Worm (Caenorhabditis elegans) whole organism, young adult: Measurements from ENCODE around the gene F36H1.12.

Experiments
- D2030.7 ChIP-seq: fragments of 200-800 bp; sonication (Bioruptor generic); IDR thresholded peaks from 2 replicates; pipeline ENCODE4 v1.3.6; 2022; ENCODE audit warnings: missing genetic modification reagents, missing genetic modification characterization, missing compliant biosample characterization
- F10E7.11 ChIP-seq: sonication (generic microtip); optimal IDR thresholded peaks from 2 replicates; lab custom pipeline; 2017; ENCODE audit warnings: mild to moderate bottlenecking, missing genetic modification characterization, moderate library complexity, missing compliant biosample characterization
- F33H1.4 ChIP-seq: fragments of 200-800 bp; sonication (Bioruptor generic); IDR thresholded peaks from 2 replicates; pipeline ENCODE4 v1.3.6; 2022; ENCODE audit warnings: missing genetic modification reagents, missing genetic modification characterization, missing compliant biosample characterization
- F52B5.7 ChIP-seq: sonication (generic microtip); optimal IDR thresholded peaks from 2 replicates; lab custom pipeline; 2016; ENCODE audit warnings: mild to moderate bottlenecking, missing genetic modification characterization, missing compliant biosample characterization
- F57C9.4 ChIP-seq: sonication (generic microtip); optimal IDR thresholded peaks from 2 replicates; lab custom pipeline; 2017; ENCODE audit warnings: mild to moderate bottlenecking, missing genetic modification characterization, missing compliant biosample characterization
- K11D2.4 ChIP-seq: fragments of 200-800 bp; sonication (Bioruptor generic); IDR thresholded peaks from 2 replicates; pipeline ENCODE4 v1.3.6; 2022; ENCODE audit warnings: missing genetic modification reagents, missing genetic modification characterization, missing compliant biosample characterization
- T07F8.4 ChIP-seq: sonication (generic microtip); optimal IDR thresholded peaks from 2 replicates; lab custom pipeline; 2016; ENCODE audit warnings: mild to moderate bottlenecking, missing genetic modification characterization, moderate library complexity, missing compliant biosample characterization
- T26A5.8 ChIP-seq: sonication (generic microtip); optimal IDR thresholded peaks from 2 replicates; lab custom pipeline; 2016; ENCODE audit warnings: missing genetic modification characterization, missing compliant biosample characterization
- Y53G8AR.9 ChIP-seq: fragments of 200-800 bp; sonication (Bioruptor generic); conservative IDR thresholded peaks from 2 replicates; pipeline ENCODE4 v1.3.6; 2022; ENCODE audit warnings: missing genetic modification reagents, missing genetic modification characterization, missing compliant biosample characterization
- Y67H2A.10 ChIP-seq: fragments of 200-800 bp; sonication (Bioruptor generic); conservative IDR thresholded peaks from 2 replicates; pipeline ENCODE4 v1.3.6; 2022; ENCODE audit warnings: missing genetic modification reagents, missing genetic modification characterization, missing compliant biosample characterization
- Y95B8A.8 ChIP-seq: fragments of 200-800 bp; sonication (Bioruptor generic); IDR thresholded peaks from 2 replicates; pipeline ENCODE4 v1.3.6; 2022; ENCODE audit warnings: missing genetic modification reagents, missing genetic modification characterization, missing compliant biosample characterization
- akir-1 ChIP-seq: fragments of 200-800 bp; sonication (Bioruptor generic); optimal IDR thresholded peaks from 2 replicates; lab custom pipeline; 2018; ENCODE audit warnings: mild to moderate bottlenecking, missing genetic modification characterization, moderate library complexity, missing compliant biosample characterization
- attf-3 ChIP-seq: fragments of 200-800 bp; sonication (Bioruptor generic); conservative IDR thresholded peaks from 2 replicates; pipeline ENCODE4 v1.3.6; 2022; ENCODE audit warnings: missing genetic modification reagents, missing genetic modification characterization, missing compliant biosample characterization
- attf-6 ChIP-seq: fragments of 200-800 bp; sonication (Bioruptor generic); IDR thresholded peaks from 2 replicates; pipeline ENCODE4 v1.3.6; 2022; ENCODE audit warnings: missing genetic modification reagents, missing genetic modification characterization, missing compliant biosample characterization
- bed-2 ChIP-seq: fragments of 200-800 bp; sonication (Bioruptor generic); IDR thresholded peaks from 2 replicates; pipeline ENCODE4 v1.3.6; 2022; ENCODE audit warnings: missing genetic modification reagents, missing genetic modification characterization, missing compliant biosample characterization
- ceh-40 ChIP-seq: fragments of 200-800 bp; sonication (Bioruptor generic); IDR thresholded peaks from 2 replicates; pipeline ENCODE4 v1.3.6; 2022; ENCODE audit warnings: missing genetic modification characterization, missing compliant biosample characterization
- ceh-91 ChIP-seq: fragments of 200-800 bp; sonication (Bioruptor generic); IDR thresholded peaks from 2 replicates; pipeline ENCODE4 v1.3.6; 2022; ENCODE audit warnings: missing genetic modification reagents, missing genetic modification characterization, missing compliant biosample characterization
- chd-7 ChIP-seq: sonication (generic microtip); optimal IDR thresholded peaks from 2 replicates; lab custom pipeline; 2016; ENCODE audit warnings: mild to moderate bottlenecking, missing genetic modification characterization, moderate library complexity, missing compliant biosample characterization
- dpl-1 ChIP-seq: fragments of 150-350 bp; optimal IDR thresholded peaks from 2 replicates; lab custom pipeline; 2014; ENCODE audit warnings: missing biosample characterization, missing genetic modification reagents, missing genetic modification characterization
- efl-1 ChIP-seq: fragments of 150-350 bp; optimal IDR thresholded peaks from 2 replicates; lab custom pipeline; 2014; ENCODE audit warnings: missing biosample characterization, missing genetic modification reagents, missing genetic modification characterization
- egl-18 ChIP-seq: fragments of 200-800 bp; sonication (Bioruptor generic); IDR thresholded peaks from 2 replicates; pipeline ENCODE4 v1.3.6; 2022; ENCODE audit warnings: missing genetic modification reagents, missing genetic modification characterization, missing compliant biosample characterization
- fkh-3 ChIP-seq: sonication (generic microtip); optimal IDR thresholded peaks from 2 replicates; lab custom pipeline; 2016; ENCODE audit warnings: mild to moderate bottlenecking, missing genetic modification characterization, missing compliant biosample characterization
- gei-17 ChIP-seq: fragments of 200-800 bp; sonication (Bioruptor generic); optimal IDR thresholded peaks from 2 replicates; lab custom pipeline; 2018; ENCODE audit warnings: mild to moderate bottlenecking, missing genetic modification characterization, missing compliant biosample characterization
- him-1 ChIP-seq: sonication (generic microtip); optimal IDR thresholded peaks from 2 replicates; lab custom pipeline; 2016; ENCODE audit warnings: missing genotype, missing genetic modification reagents, missing genetic modification characterization, missing compliant biosample characterization
- hmg-1.2 ChIP-seq: fragments of 200-800 bp; sonication (Bioruptor generic); IDR thresholded peaks from 2 replicates; pipeline ENCODE4 v1.3.6; 2022; ENCODE audit warnings: missing genetic modification reagents, missing genetic modification characterization, missing compliant biosample characterization
- let-607 ChIP-seq, 2 experiments: fragments of 200-800 bp in 1 of 2; sonication (Bioruptor generic) in 1 of 2; sonication (generic microtip) in 1 of 2; optimal IDR thresholded peaks; 2 replicates each; lab custom pipeline; 2016 to 2018; ENCODE audit warnings: mild to moderate bottlenecking in 2 of 2, missing compliant biosample characterization in 2 of 2, missing genetic modification characterization in 2 of 2, moderate library complexity in 2 of 2, missing genotype in 1 of 2
- lin-54 ChIP-seq: fragments of 200-800 bp; sonication (Bioruptor generic); optimal IDR thresholded peaks from 2 replicates; lab custom pipeline; 2018; ENCODE audit warnings: mild to moderate bottlenecking, missing genetic modification characterization, missing compliant biosample characterization
- lsl-1 ChIP-seq: fragments of 200-800 bp; sonication (Bioruptor generic); optimal IDR thresholded peaks from 2 replicates; lab custom pipeline; 2018; ENCODE audit warnings: mild to moderate bottlenecking, missing genetic modification characterization, moderate library complexity, missing compliant biosample characterization
- madf-6 ChIP-seq: fragments of 200-800 bp; sonication (Bioruptor generic); IDR thresholded peaks from 2 replicates; pipeline ENCODE4 v1.3.6; 2022; ENCODE audit warnings: missing genetic modification reagents, missing genetic modification characterization, missing compliant biosample characterization
- madf-8 ChIP-seq: fragments of 200-800 bp; sonication (Bioruptor generic); conservative IDR thresholded peaks from 2 replicates; pipeline ENCODE4 v1.3.6; 2022; ENCODE audit warnings: missing genetic modification reagents, missing genetic modification characterization, missing compliant biosample characterization
- nfya-1 ChIP-seq: sonication (generic microtip); optimal IDR thresholded peaks from 2 replicates; lab custom pipeline; 2017; ENCODE audit warnings: antibody characterized with exemption, missing compliant biosample characterization, missing genetic modification characterization, borderline replicate concordance; ENCODE audit not compliant: insufficient read depth
- nhr-179 ChIP-seq: sonication (generic microtip); optimal IDR thresholded peaks from 2 replicates; lab custom pipeline; 2016; ENCODE audit warnings: mild to moderate bottlenecking, missing genetic modification characterization, missing compliant biosample characterization
- nhr-90 ChIP-seq: sonication (generic microtip); optimal IDR thresholded peaks from 2 replicates; lab custom pipeline; 2016; ENCODE audit warnings: missing genotype, mild to moderate bottlenecking, missing genetic modification characterization, missing compliant biosample characterization
- rcor-1 ChIP-seq: fragments of 200-800 bp; sonication (Bioruptor generic); IDR thresholded peaks from 2 replicates; pipeline ENCODE4 v1.3.6; 2022; ENCODE audit warnings: missing genetic modification reagents, missing genetic modification characterization, missing compliant biosample characterization
- rec-8 ChIP-seq, 2 experiments: sonication (generic microtip); optimal IDR thresholded peaks; 2 replicates each; lab custom pipeline; 2016; ENCODE audit warnings: mild to moderate bottlenecking in 2 of 2, missing genetic modification characterization in 2 of 2, missing genetic modification reagents in 2 of 2, missing genotype in 2 of 2, missing biosample characterization in 1 of 2, missing compliant biosample characterization in 1 of 2, moderate library complexity in 1 of 2
- repo-1 ChIP-seq: sonication (generic microtip); optimal IDR thresholded peaks from 2 replicates; lab custom pipeline; 2017; ENCODE audit warnings: mild to moderate bottlenecking, missing genetic modification characterization, missing compliant biosample characterization
- sdz-38 ChIP-seq: sonication (generic microtip); optimal IDR thresholded peaks from 2 replicates; lab custom pipeline; 2016; ENCODE audit warnings: missing genotype, missing genetic modification characterization, missing compliant biosample characterization
- snpc-1.1 ChIP-seq: sonication (generic microtip); optimal IDR thresholded peaks from 2 replicates; lab custom pipeline; 2017; ENCODE audit warnings: missing genetic modification characterization, mild to moderate bottlenecking, missing compliant biosample characterization, antibody characterized with exemption, moderate library complexity, missing genotype, missing genetic modification reagents; ENCODE audit not compliant: insufficient read depth
- snpc-4 ChIP-seq, 5 experiments: fragments of 150-350 bp in 1 of 5; sonication (generic microtip) in 4 of 5; optimal IDR thresholded peaks; 2 replicates each; lab custom pipeline; 2014 to 2018; ENCODE audit warnings: missing genetic modification characterization in 5 of 5, missing biosample characterization in 3 of 5, antibody characterized with exemption in 2 of 5, mild to moderate bottlenecking in 2 of 5, missing compliant biosample characterization in 2 of 5, missing genotype in 2 of 5, moderate library complexity in 2 of 5, missing genetic modification reagents in 1 of 5
- sptf-2 ChIP-seq: fragments of 200-800 bp; sonication (Bioruptor generic); optimal IDR thresholded peaks from 2 replicates; lab custom pipeline; 2018; ENCODE audit warnings: mild to moderate bottlenecking, missing genetic modification characterization, missing compliant biosample characterization
- tlf-1 ChIP-seq: fragments of 200-800 bp; sonication (Bioruptor generic); optimal IDR thresholded peaks from 2 replicates; lab custom pipeline; 2018; ENCODE audit warnings: mild to moderate bottlenecking, missing genetic modification characterization, missing compliant biosample characterization
- zim-3 ChIP-seq: sonication (generic microtip); optimal IDR thresholded peaks from 2 replicates; lab custom pipeline; 2017; ENCODE audit warnings: mild to moderate bottlenecking, missing genetic modification characterization, moderate library complexity, missing compliant biosample characterization
- ztf-18 ChIP-seq: sonication (generic microtip); optimal IDR thresholded peaks from 2 replicates; lab custom pipeline; 2016; ENCODE audit warnings: missing genotype, mild to moderate bottlenecking, missing genetic modification characterization, missing compliant biosample characterization
- ztf-25 ChIP-seq: fragments of 200-800 bp; sonication (Bioruptor generic); IDR thresholded peaks from 2 replicates; pipeline ENCODE4 v1.3.6; 2022; ENCODE audit warnings: missing genetic modification reagents, missing genetic modification characterization, missing compliant biosample characterization
- ztf-26 ChIP-seq: sonication (generic microtip); optimal IDR thresholded peaks from 2 replicates; lab custom pipeline; 2017; ENCODE audit warnings: missing genetic modification characterization, missing compliant biosample characterization
- ztf-28 ChIP-seq: fragments of 200-800 bp; sonication (Bioruptor generic); IDR thresholded peaks from 2 replicates; pipeline ENCODE4 v1.3.6; 2022; ENCODE audit warnings: missing genetic modification reagents, missing genetic modification characterization, missing compliant biosample characterization
- ztf-6 ChIP-seq: fragments of 200-800 bp; sonication (Bioruptor generic); IDR thresholded peaks from 2 replicates; pipeline ENCODE4 v1.3.6; 2022; ENCODE audit warnings: missing genetic modification reagents, missing genetic modification characterization, missing compliant biosample characterization

Gene F36H1.12

ce11 chrIV:11025941-11026340 lies 27.6 kb downstream of the F36H1.12 start:
- TF ChIP-seq repo-1 (tag; lab: Kevin White, UChicago) (peak; percentile 85), ztf-26 (peak; percentile 63), Y53G8AR.9 (no peak; the same call in none of the 2 replicates), K11D2.4 (0 out of 2 replicates have a peak, but pooled peaks have one; percentile 51), tlf-1 (peak; percentile 70), ztf-18 (tag; lab: Kevin White, UChicago) (peak; percentile 82), chd-7 (tag; lab: Kevin White, UChicago) (peak; percentile 96), attf-3 (GFP tag; lab: Robert Waterston, UW) (peak; percentile 68), T26A5.8 (tag; lab: Kevin White, UChicago) (peak; percentile 80), zim-3 (tag; lab: Kevin White, UChicago) (peak; percentile 95), madf-6 (GFP tag; lab: Robert Waterston, UW) (peak; percentile 80), F57C9.4 (tag; lab: Kevin White, UChicago) (peak; percentile 82), F10E7.11 (tag; lab: Kevin White, UChicago) (peak; percentile 82), snpc-4 (GFP tag; optimal IDR thresholded peaks at IDR 0.05; lab: Kevin White, UChicago) (peak; percentile 68), snpc-4 (tag; optimal IDR thresholded peaks at IDR 0.05; lab: Kevin White, UChicago) (peak in 3 of 4 experiments; percentile 63 to 76 (median 74)), efl-1 (peak; percentile 18), egl-18 (0 out of 2 replicates have a peak, but pooled peaks have one; percentile 77), akir-1 (peak; percentile 60), Y95B8A.8 (GFP tag; lab: Robert Waterston, UW) (no peak; the same call in 1 of the 2 replicates), gei-17 (GFP tag; lab: Kevin White, UChicago) (peak; percentile 29), ceh-40 (peak; percentile 92; the same call in 1 of the 2 replicates), Y67H2A.10 (GFP tag; lab: Robert Waterston, UW) (no peak), T07F8.4 (tag; lab: Kevin White, UChicago) (peak; percentile 88), dpl-1 (GFP tag; lab: Kevin White, UChicago) (no peak), nhr-90 (peak; percentile 97), hmg-1.2 (GFP tag; lab: Robert Waterston, UW) (peak; percentile 74), ztf-6 (GFP tag; lab: Robert Waterston, UW) (no peak), ztf-25 (GFP tag; lab: Robert Waterston, UW) (peak; percentile 96), rcor-1 (peak; percentile 79), nhr-179 (peak; percentile 51), let-607 (tag; optimal IDR thresholded peaks at IDR 0.05; lab: Kevin White, UChicago) (peak in 1 of 2 experiments; percentile 55), madf-8 (GFP tag; lab: Robert Waterston, UW) (peak; percentile 55; the same call in 1 of the 2 replicates), lsl-1 (GFP tag; lab: Kevin White, UChicago) (peak; percentile 68), nfya-1 (no peak), attf-6 (GFP tag; lab: Robert Waterston, UW) (peak; percentile 77), rec-8 (tag; optimal IDR thresholded peaks at IDR 0.05; lab: Kevin White, UChicago) (peak; percentile 83 to 92), him-1 (tag; lab: Kevin White, UChicago) (peak; percentile 82), D2030.7 (GFP tag; lab: Robert Waterston, UW) (peak; percentile 96), bed-2 (GFP tag; lab: Robert Waterston, UW) (peak; percentile 72; the same call in 1 of the 2 replicates), ceh-91 (peak; percentile 47), ztf-28 (GFP tag; lab: Robert Waterston, UW) (peak; percentile 82; the same call in 1 of the 2 replicates), F52B5.7 (peak; percentile 98), sptf-2 (GFP tag; lab: Kevin White, UChicago) (peak; percentile 97), sdz-38 (tag; lab: Kevin White, UChicago) (peak; percentile 64), F33H1.4 (GFP tag; lab: Robert Waterston, UW) (peak; percentile 60), snpc-1.1 (tag; lab: Kevin White, UChicago) (peak; percentile 53), fkh-3 (tag; lab: Kevin White, UChicago) (peak; percentile 96), lin-54 (GFP tag; lab: Kevin White, UChicago) (peak; percentile 77)
